ENCODE assay signal across 3 fruit fly cellular contexts in genomic region chr2L:5765139-5765538, dm6.
TF ChIP-seq lines count a peak whose summit lies in the region.

No protein-coding gene starts in this region.

- TF ChIP-seq CTCF in whole organism, embryonic (GFP tag; optimal IDR thresholded peaks at IDR 0.05; lab: Kevin White, UChicago): no peak

TF ChIP-seq in whole organism, embryonic, 481 proteins besides CTCF, POLR2A, EP300 and RAD21:
- TF ChIP-seq scrt (GFP tag; optimal IDR thresholded peaks at IDR 0.05; lab: Kevin White, UChicago): no peak
- 0 out of 4 replicates have a peak, but pooled peaks have one; percentile 72 for TF ChIP-seq chinmo (GFP tag; IDR thresholded peaks at IDR 0.05; lab: Robert Waterston, UW; ENCODE audit: partially characterized antibody)
- no peak for TF ChIP-seq Gsc (GFP tag; IDR thresholded peaks at IDR 0.05; lab: Robert Waterston, UW)
- TF ChIP-seq CG12769 (tag; optimal IDR thresholded peaks at IDR 0.05; lab: Kevin White, UChicago): peak; percentile 65
- no peak for TF ChIP-seq Ets97D (GFP tag; optimal IDR thresholded peaks at IDR 0.05; lab: Kevin White, UChicago)
- TF ChIP-seq Pdp1 (GFP tag; optimal IDR thresholded peaks at IDR 0.05; lab: Kevin White, UChicago): peak in 1 of 2 experiments; percentile 79
- TF ChIP-seq Dip3 (GFP tag; optimal IDR thresholded peaks at IDR 0.05; lab: Kevin White, UChicago): no peak
- no peak for TF ChIP-seq dati (GFP tag; IDR thresholded peaks at IDR 0.05; lab: Robert Waterston, UW)
- TF ChIP-seq CG8089 (GFP tag; optimal IDR thresholded peaks at IDR 0.05; lab: Kevin White, UChicago): no peak
- TF ChIP-seq wdn (GFP tag; IDR thresholded peaks at IDR 0.05; lab: Robert Waterston, UW): no peak
- TF ChIP-seq ftz-f1 (GFP tag; optimal IDR thresholded peaks at IDR 0.05; lab: Kevin White, UChicago): peak; percentile 3
- TF ChIP-seq lbe (GFP tag; optimal IDR thresholded peaks at IDR 0.05; lab: Kevin White, UChicago): no peak
- TF ChIP-seq vvl (GFP tag; IDR thresholded peaks at IDR 0.05; lab: Robert Waterston, UW): 0 out of 2 replicates have a peak, but pooled peaks have one; percentile 10
- no peak for TF ChIP-seq Vsx1 (GFP tag; optimal IDR thresholded peaks at IDR 0.05; lab: Kevin White, UChicago)
- no peak for TF ChIP-seq Poxn (GFP tag; IDR thresholded peaks at IDR 0.05; lab: Robert Waterston, UW)
- TF ChIP-seq Meics (GFP tag; optimal IDR thresholded peaks at IDR 0.05; lab: Kevin White, UChicago): no peak

TF ChIP-seq in whole organism, prepupa, 60 proteins besides CTCF, POLR2A, EP300 and RAD21:
- peak; percentile 77 for TF ChIP-seq vri (GFP tag; optimal IDR thresholded peaks at IDR 0.05; lab: Kevin White, UChicago)
- TF ChIP-seq CG7368 (GFP tag; optimal IDR thresholded peaks at IDR 0.05; lab: Kevin White, UChicago): no peak

TF ChIP-seq in whole organism, pupa, 21 proteins besides CTCF, POLR2A, EP300 and RAD21:
- TF ChIP-seq EcR (GFP tag; optimal IDR thresholded peaks at IDR 0.05; lab: Kevin White, UChicago): peak; percentile 76
- no peak for TF ChIP-seq CG10348 (GFP tag; IDR thresholded peaks at IDR 0.05; lab: Robert Waterston, UW)
TF ChIP-seq in whole organism, pupa: peak in this region for 1.
